Fruit fly (Drosophila melanogaster) whole organism, pupa: ENCODE data around the gene Spec2.

Experiments used
- CG10348 ChIP-seq: fragments of 200-800 bp; sonication (Bioruptor generic); IDR thresholded peaks from 2 replicates; pipeline ENCODE4 v1.3.6; 2022; ENCODE audit warnings: missing biosample characterization, missing genetic modification characterization
- CG32121 ChIP-seq: fragments of 200-800 bp; sonication (Bioruptor generic); IDR thresholded peaks from 2 replicates; pipeline ENCODE4 v1.3.6; 2022; ENCODE audit warnings: missing biosample characterization, missing genetic modification characterization
- CG8159 ChIP-seq: fragments of 200-800 bp; sonication (Bioruptor generic); optimal IDR thresholded peaks from 3 replicates; lab custom pipeline; 2018; ENCODE audit warnings: missing biosample characterization, mild to moderate bottlenecking, missing genetic modification characterization, moderate library complexity
- D1 ChIP-seq: fragments of 200-800 bp; sonication (Bioruptor generic); optimal IDR thresholded peaks from 2 replicates; lab custom pipeline; 2018; ENCODE audit warnings: missing biosample characterization, mild to moderate bottlenecking, missing genetic modification characterization, moderate library complexity
- Ets98B ChIP-seq: fragments of 200-800 bp; sonication (Bioruptor generic); IDR thresholded peaks from 2 replicates; pipeline ENCODE4 v1.3.6; 2022; ENCODE audit warnings: missing biosample characterization, missing genetic modification characterization
- Pif1A ChIP-seq: fragments of 200-800 bp; sonication (Bioruptor generic); optimal IDR thresholded peaks from 3 replicates; lab custom pipeline; 2016; ENCODE audit warnings: missing biosample characterization, missing genetic modification characterization
- Pif1B ChIP-seq: fragments of 200-800 bp; sonication (Bioruptor generic); optimal IDR thresholded peaks from 3 replicates; lab custom pipeline; 2016; ENCODE audit warnings: missing biosample characterization, missing genetic modification characterization
- gl ChIP-seq: fragments of 200-800 bp; sonication (Bioruptor generic); optimal IDR thresholded peaks from 2 replicates; lab custom pipeline; 2018; ENCODE audit warnings: missing biosample characterization, mild to moderate bottlenecking, missing genetic modification characterization
- rn ChIP-seq: fragments of 200-800 bp; sonication (Bioruptor generic); IDR thresholded peaks from 2 replicates; pipeline ENCODE4 v1.3.6; 2022; ENCODE audit warnings: missing biosample characterization, missing genetic modification characterization

DNA sequence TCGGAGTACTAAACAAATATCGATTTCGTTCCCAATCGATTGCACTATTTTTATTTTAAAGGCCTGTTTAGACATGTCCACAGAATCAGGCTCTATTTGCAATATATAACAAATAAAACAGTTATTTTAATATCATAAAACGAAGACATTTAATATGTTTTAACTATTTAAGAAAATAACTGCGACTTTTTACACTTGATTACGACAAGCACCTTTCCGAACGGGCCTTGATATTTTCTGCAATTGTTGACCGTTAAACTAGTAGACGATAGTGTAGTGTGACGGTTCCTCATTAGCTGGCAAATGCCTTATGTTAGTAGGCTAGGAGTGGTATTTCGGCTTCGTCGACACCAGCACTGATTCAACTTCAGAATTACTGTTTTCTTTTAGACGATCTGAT is 55.3 kb downstream of the Spec2 start, which contains the start of the genes CG2931 and Rheb:
- TF ChIP-seq Ets98B (peak; percentile 42; the same call in 1 of the 2 replicates), D1 (tag; lab: Kevin White, UChicago) (no peak), CG8159 (tag; lab: Kevin White, UChicago) (no peak), Pif1A (GFP tag; lab: Kevin White, UChicago) (no peak), Pif1B (GFP tag; lab: Kevin White, UChicago) (peak; percentile 25), gl (tag; lab: Kevin White, UChicago) (no peak), rn (GFP tag; lab: Robert Waterston, UW) (peak; percentile 56), CG32121 (GFP tag; lab: Robert Waterston, UW) (peak; percentile 60; the same call in 1 of the 2 replicates), CG10348 (GFP tag; lab: Robert Waterston, UW) (no peak)
